Worm (Caenorhabditis elegans): ENCODE measurements around the gene csn-4.

csn-4 gene

ce11 chrIV:1064289-1064848, 22.4 kb downstream of the csn-4 start:
- TF ChIP-seq tbx-37 (GFP tag; conservative IDR thresholded peaks at IDR 0.05) = no peak
- no peak for TF ChIP-seq tra-4 (tag; optimal IDR thresholded peaks at IDR 0.05)
- TF ChIP-seq hmbx-1 (tag; optimal IDR thresholded peaks at IDR 0.05) = no peak
- no peak for TF ChIP-seq aly-1 (tag; optimal IDR thresholded peaks at IDR 0.05)
- TF ChIP-seq pes-1 (GFP tag; IDR thresholded peaks at IDR 0.05) = no peak
- no peak for TF ChIP-seq scrt-1 (GFP tag; IDR thresholded peaks at IDR 0.05)
- TF ChIP-seq ceh-13 (GFP tag; optimal IDR thresholded peaks at IDR 0.05) = no peak
- no peak for TF ChIP-seq ceh-36 (tag; optimal IDR thresholded peaks at IDR 0.05)
- no peak for TF ChIP-seq ets-7 (tag; optimal IDR thresholded peaks at IDR 0.05)
- TF ChIP-seq F13C5.2 (tag; optimal IDR thresholded peaks at IDR 0.05) = no peak
- TF ChIP-seq hnd-1 (tag; optimal IDR thresholded peaks at IDR 0.05) = no peak
- TF ChIP-seq flt-1 (GFP tag; IDR thresholded peaks at IDR 0.05) = no peak
- TF ChIP-seq sea-1 (GFP tag; conservative IDR thresholded peaks at IDR 0.05) = no peak

- TF ChIP-seq hmbx-1 (tag; optimal IDR thresholded peaks at IDR 0.05) (no peak), ets-7 (tag; optimal IDR thresholded peaks at IDR 0.05) (no peak), tbx-11 (GFP tag; IDR thresholded peaks at IDR 0.05) (no peak), ceh-36 (tag; optimal IDR thresholded peaks at IDR 0.05) (no peak), sea-1 (GFP tag; conservative IDR thresholded peaks at IDR 0.05) (no peak), aly-1 (tag; optimal IDR thresholded peaks at IDR 0.05) (no peak), tra-4 (tag; optimal IDR thresholded peaks at IDR 0.05) (no peak), ceh-13 (GFP tag; optimal IDR thresholded peaks at IDR 0.05) (no peak), pes-1 (GFP tag; IDR thresholded peaks at IDR 0.05) (no peak), tbx-37 (GFP tag; conservative IDR thresholded peaks at IDR 0.05) (no peak), B0310.2 (tag; optimal IDR thresholded peaks at IDR 0.05) (no peak), ama-1 (optimal IDR thresholded peaks at IDR 0.05) (no peak), F13C5.2 (tag; optimal IDR thresholded peaks at IDR 0.05) (no peak), scrt-1 (GFP tag; IDR thresholded peaks at IDR 0.05) (no peak), flt-1 (GFP tag; IDR thresholded peaks at IDR 0.05) (no peak), hnd-1 (tag; optimal IDR thresholded peaks at IDR 0.05) (no peak)
These were observed 23.8 kb downstream of the csn-4 start for ce11 chrIV:1063058-1063457.

DNA sequence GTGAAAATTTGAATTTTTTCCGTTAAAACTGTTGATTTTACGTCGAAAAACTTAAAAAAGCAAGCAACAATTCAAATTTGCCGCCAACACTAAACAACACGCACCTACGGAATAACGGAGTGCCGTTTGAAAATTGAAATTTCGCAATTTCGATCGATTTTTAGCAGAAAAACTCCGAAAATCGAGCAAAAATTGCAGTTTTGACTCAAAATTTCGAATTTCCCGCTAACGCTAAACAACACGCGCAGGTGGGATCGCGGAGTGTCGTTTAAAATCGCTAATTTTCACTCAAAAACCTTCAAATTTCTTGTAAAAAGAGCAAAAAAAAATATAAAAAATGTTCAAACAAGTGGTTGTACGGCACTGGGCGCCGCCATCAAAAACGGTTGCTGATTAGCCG, 28.3 kb downstream of the csn-4 start:
- TF ChIP-seq tbx-37 (GFP tag; conservative IDR thresholded peaks at IDR 0.05) (no peak), flt-1 (GFP tag; IDR thresholded peaks at IDR 0.05) (no peak), hmbx-1 (tag; optimal IDR thresholded peaks at IDR 0.05) (no peak), aly-1 (tag; optimal IDR thresholded peaks at IDR 0.05) (no peak), scrt-1 (GFP tag; IDR thresholded peaks at IDR 0.05) (no peak), ceh-36 (tag; optimal IDR thresholded peaks at IDR 0.05) (no peak), hmg-4 (GFP tag; optimal IDR thresholded peaks at IDR 0.05) (no peak), sea-1 (GFP tag; conservative IDR thresholded peaks at IDR 0.05) (no peak), hnd-1 (tag; optimal IDR thresholded peaks at IDR 0.05) (no peak), ceh-13 (GFP tag; optimal IDR thresholded peaks at IDR 0.05) (no peak), pes-1 (GFP tag; IDR thresholded peaks at IDR 0.05) (no peak), tbx-11 (GFP tag; IDR thresholded peaks at IDR 0.05) (no peak), ets-7 (tag; optimal IDR thresholded peaks at IDR 0.05) (no peak), tra-4 (tag; optimal IDR thresholded peaks at IDR 0.05) (no peak), F13C5.2 (tag; optimal IDR thresholded peaks at IDR 0.05) (no peak), B0310.2 (tag; optimal IDR thresholded peaks at IDR 0.05) (no peak), ama-1 (optimal IDR thresholded peaks at IDR 0.05) (no peak)

DNA sequence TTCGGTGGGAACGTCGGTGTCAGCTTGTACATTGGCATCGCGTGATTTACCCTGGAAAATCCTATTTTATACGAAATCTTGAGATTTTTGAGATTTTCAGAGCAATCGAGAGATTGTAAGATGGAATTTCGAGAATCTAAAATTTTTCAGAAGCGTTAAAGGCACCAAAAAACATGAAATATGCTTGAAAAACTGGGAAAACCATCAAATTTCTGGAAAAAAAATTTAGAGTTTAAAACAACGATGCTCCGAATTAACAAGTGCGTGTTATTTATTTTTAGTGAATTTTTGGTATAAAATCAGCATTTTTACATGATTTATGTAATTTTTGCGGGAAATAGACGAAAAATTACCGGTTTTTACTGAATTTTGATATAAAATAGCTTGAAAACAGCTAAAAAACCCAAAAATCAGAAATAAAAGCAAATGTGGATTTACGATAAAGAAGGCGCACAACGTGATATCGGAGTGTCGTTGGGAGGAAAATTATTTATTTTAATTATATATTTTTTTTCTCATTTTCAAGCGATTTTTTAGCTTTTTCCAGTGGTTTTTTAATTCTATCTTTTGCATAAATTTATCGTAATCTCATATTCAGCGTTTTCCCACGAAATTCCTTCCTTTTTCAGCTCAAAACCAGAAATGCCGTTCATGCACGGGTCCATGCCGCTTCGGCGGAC, 30.4 kb downstream of the csn-4 start, which contains the start of the genes Y55F3AM.13 and mrps-25:
TSS of gene Y55F3AM.13 (minus strand) at position 51 of the 680 bp plus-strand sequence.
TSS of gene mrps-25 (plus strand) at position 630 of the 680 bp plus-strand sequence.
- TF ChIP-seq tbx-37 (GFP tag; conservative IDR thresholded peaks at IDR 0.05) (no peak), aly-1 (tag; optimal IDR thresholded peaks at IDR 0.05) (no peak), ama-1 (optimal IDR thresholded peaks at IDR 0.05) (no peak), tbx-11 (GFP tag; IDR thresholded peaks at IDR 0.05) (no peak), B0310.2 (tag; optimal IDR thresholded peaks at IDR 0.05) (no peak)

ce11 chrIV:1055734-1056133, 31.1 kb downstream of the csn-4 start:
- TF ChIP-seq ceh-36 (tag; optimal IDR thresholded peaks at IDR 0.05) (no peak), hmg-4 (GFP tag; optimal IDR thresholded peaks at IDR 0.05) (no peak), tbx-37 (GFP tag; conservative IDR thresholded peaks at IDR 0.05) (no peak), pes-1 (GFP tag; IDR thresholded peaks at IDR 0.05) (no peak), tra-4 (tag; optimal IDR thresholded peaks at IDR 0.05) (no peak), F13C5.2 (tag; optimal IDR thresholded peaks at IDR 0.05) (no peak), scrt-1 (GFP tag; IDR thresholded peaks at IDR 0.05) (no peak), sea-1 (GFP tag; conservative IDR thresholded peaks at IDR 0.05) (no peak)

- no peak for TF ChIP-seq hmbx-1 (tag; optimal IDR thresholded peaks at IDR 0.05)
- TF ChIP-seq tra-4 (tag; optimal IDR thresholded peaks at IDR 0.05) = peak; percentile 40
- TF ChIP-seq sea-1 (GFP tag; conservative IDR thresholded peaks at IDR 0.05) = no peak
These were observed 32.1 kb downstream of the csn-4 start, which contains the start of gene dcap-1 for ce11 chrIV:1054736-1055135. Gene dcap-1 (minus strand): TSS chrIV:1054794.

- TF ChIP-seq ceh-36 (tag; optimal IDR thresholded peaks at IDR 0.05) (no peak), flt-1 (GFP tag; IDR thresholded peaks at IDR 0.05) (no peak), scrt-1 (GFP tag; IDR thresholded peaks at IDR 0.05) (no peak), ets-7 (tag; optimal IDR thresholded peaks at IDR 0.05) (no peak), B0310.2 (tag; optimal IDR thresholded peaks at IDR 0.05) (no peak), hnd-1 (tag; optimal IDR thresholded peaks at IDR 0.05) (no peak), tbx-11 (GFP tag; IDR thresholded peaks at IDR 0.05) (no peak), ama-1 (optimal IDR thresholded peaks at IDR 0.05) (no peak), tra-4 (tag; optimal IDR thresholded peaks at IDR 0.05) (no peak), pes-1 (GFP tag; IDR thresholded peaks at IDR 0.05) (no peak), ceh-13 (GFP tag; optimal IDR thresholded peaks at IDR 0.05) (no peak), sea-1 (GFP tag; conservative IDR thresholded peaks at IDR 0.05) (no peak)
These were observed 32.8 kb downstream of the csn-4 start for ce11 chrIV:1053989-1054388.
